Fruit fly (Drosophila melanogaster) S2 (cell line): Measurements from ENCODE around the gene DNaseII.

Experiments
- CG8478 ChIP-seq: fragments of >200 bp; optimal IDR thresholded peaks from 2 replicates; lab custom pipeline; 2018
- CTCF ChIP-seq, 2 experiments: fragments of >200 bp; optimal IDR thresholded peaks; 2 replicates each; lab custom pipeline; 2018

DNA sequence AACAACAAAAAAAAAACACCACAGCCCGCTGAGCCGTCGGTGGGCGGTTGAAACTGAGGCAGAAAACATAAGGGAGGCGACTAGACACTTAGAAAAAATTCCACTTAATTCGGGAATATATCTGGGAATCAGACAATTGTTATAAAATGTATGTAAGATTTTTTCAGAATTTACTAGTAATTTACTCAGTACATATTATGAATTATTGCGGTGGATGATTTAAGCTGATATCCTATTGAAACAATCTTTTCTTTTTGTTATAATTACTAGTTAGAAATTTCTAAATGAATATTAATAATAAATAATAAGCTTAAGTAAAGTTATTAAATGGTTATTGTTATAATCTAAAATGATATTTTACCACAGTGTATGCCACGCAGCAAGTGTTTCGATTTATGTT, 8.1 kb downstream of the DNaseII start:
- TF ChIP-seq CTCF (optimal IDR thresholded peaks at IDR 0.05; lab: Kevin White, UChicago) = no peak
- no peak for TF ChIP-seq CG8478 (lab: Kevin White, UChicago)
